Worm (Caenorhabditis elegans) whole organism, dauer: ENCODE data around the gene nphp-4.

ENCODE experiments used
- unc-62 ChIP-seq: sonication (generic microtip); optimal IDR thresholded peaks from 2 replicates; lab custom pipeline; 2017; ENCODE audit warnings: missing biosample characterization, missing genetic modification reagents, missing genetic modification characterization

The nphp-4 gene

ce11 chrV:11823978-11824377 is 19.6 kb downstream of the nphp-4 start:
- TF ChIP-seq unc-62 = no peak

- TF ChIP-seq unc-62 = no peak
Observed at ce11 chrV:11822461-11822939, 21.0 kb downstream of the nphp-4 start, which contains the start of gene pyc-1. pyc-1 (minus strand) TSS chrV:11822529.

ce11 chrV:11820551-11820950 is 23.0 kb downstream of the nphp-4 start:
- no peak for TF ChIP-seq unc-62

- no peak for TF ChIP-seq unc-62
Observed at ce11 chrV:11819451-11819850, 24.1 kb downstream of the nphp-4 start.

ce11 chrV:11818786-11819185 is 24.7 kb downstream of the nphp-4 start:
- TF ChIP-seq unc-62 = no peak

- TF ChIP-seq unc-62 = no peak
Observed at ce11 chrV:11818064-11818463, 25.5 kb downstream of the nphp-4 start.

- no peak for TF ChIP-seq unc-62
Observed at ce11 chrV:11817263-11817726, 26.2 kb downstream of the nphp-4 start.

- no peak for TF ChIP-seq unc-62
Observed at ce11 chrV:11815566-11815965, 28.0 kb downstream of the nphp-4 start.

- no peak for TF ChIP-seq unc-62
Observed at ce11 chrV:11811921-11812320, 31.6 kb downstream of the nphp-4 start, which contains the start of gene D2023.3. D2023.3 (minus strand) TSS chrV:11812021.

- no peak for TF ChIP-seq unc-62
Observed at ce11 chrV:11809935-11810334, 33.6 kb downstream of the nphp-4 start.

ce11 chrV:11803518-11803994 is 40.0 kb downstream of the nphp-4 start:
- no peak for TF ChIP-seq unc-62

ce11 chrV:11802508-11802907 is 41.0 kb downstream of the nphp-4 start:
- no peak for TF ChIP-seq unc-62

ce11 chrV:11801076-11801849 is 42.3 kb downstream of the nphp-4 start:
- TF ChIP-seq unc-62 = no peak

ce11 chrV:11800486-11800885 is 43.0 kb downstream of the nphp-4 start:
- TF ChIP-seq unc-62 = no peak

ce11 chrV:11799252-11799822 is 44.2 kb downstream of the nphp-4 start:
- TF ChIP-seq unc-62 = no peak

ce11 chrV:11798320-11798719 is 45.2 kb downstream of the nphp-4 start:
- no peak for TF ChIP-seq unc-62

- TF ChIP-seq unc-62 = no peak
Observed at ce11 chrV:11797272-11797855, 46.2 kb downstream of the nphp-4 start.

ce11 chrV:11796343-11796742 is 47.2 kb downstream of the nphp-4 start:
- no peak for TF ChIP-seq unc-62
